Fruit fly (Drosophila melanogaster) whole organism, embryonic: ENCODE measurements around the gene CG17343.
A peak's percentile ranks its signal among the peaks of the same experiment; 100 is the strongest.

Experiments
- B-H1 ChIP-seq: fragments of 200-800 bp; sonication (Bioruptor generic); IDR thresholded peaks from 3 replicates; pipeline ENCODE4 v1.3.6; 2022; ENCODE audit warnings: missing biosample characterization, missing genetic modification characterization
- CG11085 ChIP-seq: fragments of 200-800 bp; sonication (Bioruptor generic); IDR thresholded peaks from 2 replicates; pipeline ENCODE4 v1.3.6; 2022; ENCODE audit warnings: missing biosample characterization, missing genetic modification characterization
- CG13775 ChIP-seq: fragments of 200-800 bp; sonication (Bioruptor generic); optimal IDR thresholded peaks from 3 replicates; lab custom pipeline; 2017; ENCODE audit warnings: missing biosample characterization, mild to moderate bottlenecking, missing genetic modification characterization
- CG13894 ChIP-seq: fragments of 200-800 bp; sonication (Bioruptor generic); optimal IDR thresholded peaks from 3 replicates; lab custom pipeline; 2018; ENCODE audit warnings: missing biosample characterization, mild to moderate bottlenecking, missing genetic modification characterization, moderate library complexity
- CG14050 ChIP-seq: fragments of 200-800 bp; sonication (Bioruptor generic); IDR thresholded peaks from 3 replicates; pipeline ENCODE4 v1.3.6; 2022; ENCODE audit warnings: missing biosample characterization, missing genetic modification characterization
- CG17802 ChIP-seq: fragments of 200-800 bp; sonication (Bioruptor generic); optimal IDR thresholded peaks from 2 replicates; lab custom pipeline; 2018; ENCODE audit warnings: missing biosample characterization, mild to moderate bottlenecking, missing genetic modification characterization, moderate library complexity
- CG18011 ChIP-seq: fragments of 200-800 bp; sonication (Bioruptor generic); optimal IDR thresholded peaks from 2 replicates; lab custom pipeline; 2017; ENCODE audit warnings: missing biosample characterization, missing genetic modification characterization, mild to moderate bottlenecking, moderate library complexity, missing genotype
- CG18476 ChIP-seq: fragments of 200-800 bp; sonication (Bioruptor generic); optimal IDR thresholded peaks from 2 replicates; lab custom pipeline; 2016; ENCODE audit warnings: missing biosample characterization, mild to moderate bottlenecking, missing genetic modification characterization
- CG2875 ChIP-seq: fragments of 200-800 bp; sonication (Bioruptor generic); optimal IDR thresholded peaks from 2 replicates; lab custom pipeline; 2017; ENCODE audit warnings: missing biosample characterization, mild to moderate bottlenecking, missing genetic modification characterization, missing genetic modification reagents
- CG34376 ChIP-seq: fragments of 200-800 bp; sonication (Bioruptor generic); optimal IDR thresholded peaks from 2 replicates; lab custom pipeline; 2018; ENCODE audit warnings: missing biosample characterization, mild to moderate bottlenecking, missing genetic modification characterization
- CG34422 ChIP-seq: fragments of 200-800 bp; sonication (Bioruptor generic); IDR thresholded peaks from 3 replicates; pipeline ENCODE4 v1.3.6; 2022; ENCODE audit warnings: missing biosample characterization, missing genetic modification characterization
- CG3847 ChIP-seq: fragments of 200-800 bp; sonication (Bioruptor generic); IDR thresholded peaks from 2 replicates; pipeline ENCODE4 v1.3.6; 2022; ENCODE audit warnings: missing biosample characterization, missing genetic modification characterization
- CG42726 ChIP-seq: fragments of 200-800 bp; sonication (Bioruptor generic); IDR thresholded peaks from 2 replicates; pipeline ENCODE4 v1.3.6; 2022; ENCODE audit warnings: missing biosample characterization, missing genetic modification characterization; ENCODE audit not compliant: partially characterized antibody
- CG4328 ChIP-seq: fragments of 200-800 bp; sonication (Bioruptor generic); optimal IDR thresholded peaks from 3 replicates; lab custom pipeline; 2017; ENCODE audit warnings: missing biosample characterization, missing genetic modification reagents, missing genetic modification characterization
- CG5180 ChIP-seq: fragments of 200-800 bp; sonication (Bioruptor generic); optimal IDR thresholded peaks from 3 replicates; lab custom pipeline; 2017; ENCODE audit warnings: missing biosample characterization, missing genetic modification characterization, mild to moderate bottlenecking, moderate library complexity, missing genetic modification reagents
- CG6765 ChIP-seq: fragments of 200-800 bp; sonication (Bioruptor generic); optimal IDR thresholded peaks from 3 replicates; lab custom pipeline; 2017; ENCODE audit warnings: missing biosample characterization, mild to moderate bottlenecking, missing genetic modification characterization
- CG9727 ChIP-seq: fragments of 200-800 bp; sonication (Bioruptor generic); optimal IDR thresholded peaks from 3 replicates; lab custom pipeline; 2017; ENCODE audit warnings: missing biosample characterization, mild to moderate bottlenecking, missing genetic modification characterization
- CkIIα-i1 ChIP-seq: fragments of 200-800 bp; sonication (Bioruptor generic); IDR thresholded peaks from 2 replicates; pipeline ENCODE4 v1.3.6; 2022; ENCODE audit warnings: missing biosample characterization, missing genetic modification characterization
- Deaf1 ChIP-seq: fragments of 200-800 bp; optimal IDR thresholded peaks from 3 replicates; lab custom pipeline; 2019; ENCODE audit warnings: missing biosample characterization, mild to moderate bottlenecking, missing genetic modification characterization, moderate library complexity
- Doc2 ChIP-seq: fragments of 200-800 bp; sonication (Bioruptor generic); IDR thresholded peaks from 2 replicates; pipeline ENCODE4 v1.3.6; 2022; ENCODE audit warnings: missing biosample characterization, missing genetic modification characterization
- Drgx ChIP-seq: fragments of 200-800 bp; sonication (Bioruptor generic); IDR thresholded peaks from 2 replicates; pipeline ENCODE4 v1.3.6; 2022; ENCODE audit warnings: missing biosample characterization, missing genetic modification characterization
- Fer3 ChIP-seq: fragments of 200-800 bp; sonication (Bioruptor generic); optimal IDR thresholded peaks from 2 replicates; lab custom pipeline; 2018; ENCODE audit warnings: missing biosample characterization, mild to moderate bottlenecking, missing genetic modification characterization, moderate library complexity
- HmgD ChIP-seq: fragments of 200-800 bp; sonication (Bioruptor generic); optimal IDR thresholded peaks from 3 replicates; lab custom pipeline; 2016; ENCODE audit warnings: missing biosample characterization, missing genetic modification characterization
- Max ChIP-seq: fragments of 200-800 bp; sonication (Bioruptor generic); optimal IDR thresholded peaks from 2 replicates; lab custom pipeline; 2016; ENCODE audit warnings: missing biosample characterization, mild to moderate bottlenecking, missing genetic modification characterization
- NC2β ChIP-seq: fragments of 200-800 bp; sonication (Bioruptor generic); optimal IDR thresholded peaks from 2 replicates; lab custom pipeline; 2016; ENCODE audit warnings: missing biosample characterization, missing genetic modification characterization
- Neu2 ChIP-seq: fragments of 200-800 bp; sonication (Bioruptor generic); optimal IDR thresholded peaks from 3 replicates; lab custom pipeline; 2016; ENCODE audit warnings: missing biosample characterization, missing genetic modification characterization, borderline replicate concordance
- Sry-δ ChIP-seq: fragments of 200-800 bp; sonication (Bioruptor generic); optimal IDR thresholded peaks from 2 replicates; lab custom pipeline; 2016; ENCODE audit warnings: missing biosample characterization, missing genetic modification characterization
- amos ChIP-seq: fragments of 200-800 bp; sonication (Bioruptor generic); IDR thresholded peaks from 2 replicates; pipeline ENCODE4 v1.3.6; 2022; ENCODE audit warnings: missing biosample characterization, missing genetic modification characterization; ENCODE audit not compliant: partially characterized antibody
- ato ChIP-seq: fragments of 200-800 bp; sonication (Bioruptor generic); IDR thresholded peaks from 2 replicates; pipeline ENCODE4 v1.3.6; 2022; ENCODE audit warnings: missing biosample characterization, missing genetic modification characterization; ENCODE audit not compliant: partially characterized antibody
- bcd ChIP-seq: fragments of 200-800 bp; sonication (Bioruptor generic); optimal IDR thresholded peaks from 2 replicates; lab custom pipeline; 2017; ENCODE audit warnings: missing biosample characterization, mild to moderate bottlenecking, missing genetic modification characterization
- crc ChIP-seq: fragments of 200-800 bp; sonication (Bioruptor generic); optimal IDR thresholded peaks from 2 replicates; lab custom pipeline; 2016; ENCODE audit warnings: missing biosample characterization, missing genetic modification characterization
- eve ChIP-seq, 2 experiments: fragments of >200 bp; optimal IDR thresholded peaks; 2 replicates each; lab custom pipeline; 2017; ENCODE audit warnings: missing biosample characterization in 2 of 2, missing genetic modification characterization in 2 of 2
- gcm ChIP-seq: fragments of 200-800 bp; sonication (Bioruptor generic); optimal IDR thresholded peaks from 2 replicates; lab custom pipeline; 2019; ENCODE audit warnings: missing biosample characterization, mild to moderate bottlenecking, missing genetic modification characterization, moderate library complexity
- gem ChIP-seq: fragments of 200-800 bp; sonication (Bioruptor generic); optimal IDR thresholded peaks from 2 replicates; lab custom pipeline; 2019; ENCODE audit warnings: missing biosample characterization, mild to moderate bottlenecking, missing genetic modification characterization, moderate library complexity
- gro ChIP-seq: fragments of 200-800 bp; sonication (Bioruptor generic); optimal IDR thresholded peaks from 2 replicates; lab custom pipeline; 2016; ENCODE audit warnings: missing biosample characterization, missing genetic modification characterization
- gt ChIP-seq: fragments of 200-800 bp; sonication (Bioruptor generic); IDR thresholded peaks from 2 replicates; pipeline ENCODE4 v1.3.6; 2022; ENCODE audit warnings: missing biosample characterization, missing genetic modification characterization
- hth ChIP-seq: fragments of >200 bp; optimal IDR thresholded peaks from 2 replicates; lab custom pipeline; 2017; ENCODE audit warnings: inconsistent platforms
- insv ChIP-seq, 2 experiments: fragments of 200-800 bp; sonication (Bioruptor generic); optimal IDR thresholded peaks; 3 replicates each; lab custom pipeline; 2016 to 2018; ENCODE audit warnings: missing biosample characterization in 2 of 2, missing genetic modification characterization in 2 of 2
- ken ChIP-seq: fragments of 200-800 bp; sonication (Bioruptor generic); IDR thresholded peaks from 3 replicates; pipeline ENCODE4 v1.3.6; 2022; ENCODE audit warnings: missing biosample characterization, missing genetic modification characterization
- lilli ChIP-seq: fragments of 200-800 bp; sonication (Bioruptor generic); optimal IDR thresholded peaks from 3 replicates; lab custom pipeline; 2016; ENCODE audit warnings: missing biosample characterization, missing genetic modification characterization
- mld ChIP-seq: fragments of 200-800 bp; sonication (Bioruptor generic); IDR thresholded peaks from 3 replicates; pipeline ENCODE4 v1.3.6; 2022; ENCODE audit warnings: missing biosample characterization, missing genetic modification characterization; ENCODE audit not compliant: partially characterized antibody
- org-1 ChIP-seq: fragments of 200-800 bp; sonication (Bioruptor generic); optimal IDR thresholded peaks from 2 replicates; lab custom pipeline; 2017; ENCODE audit warnings: missing biosample characterization, missing genetic modification characterization
- pros ChIP-seq: fragments of 200-800 bp; sonication (Bioruptor generic); optimal IDR thresholded peaks from 3 replicates; lab custom pipeline; 2019; ENCODE audit warnings: missing biosample characterization, mild to moderate bottlenecking, missing genetic modification characterization, moderate library complexity
- pum ChIP-seq: fragments of 200-800 bp; sonication (Bioruptor generic); optimal IDR thresholded peaks from 2 replicates; lab custom pipeline; 2016; ENCODE audit warnings: missing biosample characterization, missing genetic modification characterization
- pzg ChIP-seq: fragments of 200-800 bp; sonication (Bioruptor generic); optimal IDR thresholded peaks from 3 replicates; lab custom pipeline; 2018; ENCODE audit warnings: missing biosample characterization, mild to moderate bottlenecking, missing genetic modification characterization, moderate library complexity
- shn ChIP-seq: fragments of 200-800 bp; sonication (Bioruptor generic); optimal IDR thresholded peaks from 3 replicates; lab custom pipeline; 2016; ENCODE audit warnings: missing biosample characterization, missing genetic modification characterization
- tap ChIP-seq: fragments of 200-800 bp; optimal IDR thresholded peaks from 3 replicates; lab custom pipeline; 2019; ENCODE audit warnings: missing biosample characterization, mild to moderate bottlenecking, missing genetic modification characterization, moderate library complexity
- trem ChIP-seq: fragments of 200-800 bp; optimal IDR thresholded peaks from 3 replicates; lab custom pipeline; 2019; ENCODE audit warnings: missing biosample characterization, mild to moderate bottlenecking, missing genetic modification characterization, moderate library complexity
- usp ChIP-seq: fragments of >200 bp; optimal IDR thresholded peaks from 2 replicates; lab custom pipeline; 2017; ENCODE audit warnings: missing biosample characterization, missing genetic modification characterization
- zfh2 ChIP-seq: fragments of 200-800 bp; sonication (Bioruptor generic); optimal IDR thresholded peaks from 2 replicates; lab custom pipeline; 2016; ENCODE audit warnings: missing biosample characterization, missing genetic modification characterization

CG17343 gene

DNA sequence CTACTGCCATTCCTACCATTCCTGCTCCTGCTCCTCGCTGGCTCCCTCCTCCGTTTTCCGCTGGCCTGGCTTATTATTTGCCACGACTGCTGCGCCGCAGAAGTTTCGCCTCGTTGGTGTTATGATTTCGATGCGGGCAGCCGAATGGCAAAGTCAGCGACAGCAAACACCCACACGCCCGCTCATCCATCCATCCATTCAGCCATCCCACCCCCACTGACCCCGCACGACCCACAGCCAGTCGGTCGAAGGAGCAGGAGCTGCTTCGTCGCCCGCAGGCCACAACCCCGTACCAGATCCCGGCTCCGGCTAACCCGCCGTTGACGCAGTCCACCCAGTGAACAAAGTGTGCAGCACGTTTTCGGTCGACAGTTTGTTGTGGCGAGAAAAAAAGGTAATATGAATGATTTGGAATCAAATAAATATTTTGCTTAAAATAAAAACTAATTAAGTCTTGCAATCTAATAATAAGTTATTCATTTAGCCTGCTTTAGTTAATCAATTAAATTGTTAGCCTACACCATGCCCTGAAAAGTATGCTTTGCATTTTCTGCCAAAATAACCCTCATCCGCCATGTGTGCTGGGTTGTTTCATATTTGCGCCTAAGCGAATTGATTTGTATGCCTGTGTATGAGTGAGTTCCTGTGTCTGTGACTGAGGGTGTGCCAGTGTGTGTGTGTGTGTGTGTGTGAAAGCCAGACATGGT, 38.1 kb upstream of the CG17343 start (continued):
- TF ChIP-seq CG34422 (0 out of 3 replicates have a peak, but pooled peaks have one; percentile 39), amos (GFP tag; lab: Robert Waterston, UW) (no peak), NC2β (no peak), lilli (peak; percentile 54), CG34376 (GFP tag; lab: Kevin White, UChicago) (peak; percentile 82), shn (no peak), gro (GFP tag; lab: Kevin White, UChicago) (peak; percentile 38), HmgD (GFP tag; lab: Kevin White, UChicago) (no peak), Neu2 (GFP tag; lab: Kevin White, UChicago) (no peak), insv (GFP tag; optimal IDR thresholded peaks at IDR 0.05; lab: Kevin White, UChicago) (no peak), CG9727 (GFP tag; lab: Kevin White, UChicago) (peak; percentile 58), mld (GFP tag; lab: Robert Waterston, UW) (no peak), crc (GFP tag; lab: Kevin White, UChicago) (no peak), pum (no peak), Max (GFP tag; lab: Kevin White, UChicago) (no peak), Deaf1 (tag; lab: Kevin White, UChicago) (peak; percentile 64), Fer3 (tag; lab: Kevin White, UChicago) (peak; percentile 32), Sry-δ (GFP tag; lab: Kevin White, UChicago) (no peak), trem (tag; lab: Kevin White, UChicago) (no peak), zfh2 (GFP tag; lab: Kevin White, UChicago) (peak; percentile 45), CG6765 (peak; percentile 52), B-H1 (GFP tag; lab: Robert Waterston, UW) (no peak), usp (GFP tag; lab: Kevin White, UChicago) (no peak), Doc2 (GFP tag; lab: Robert Waterston, UW) (no peak), CG17802 (tag; lab: Kevin White, UChicago) (no peak), CG13775 (GFP tag; lab: Kevin White, UChicago) (peak; percentile 30), CG13894 (tag; lab: Kevin White, UChicago) (peak; percentile 58), CG2875 (GFP tag; lab: Kevin White, UChicago) (peak; percentile 8), gem (tag; lab: Kevin White, UChicago) (peak; percentile 72), CG11085 (GFP tag; lab: Robert Waterston, UW) (no peak), hth (lab: Kevin White, UChicago) (no peak), gt (GFP tag; lab: Robert Waterston, UW) (no peak), CG42726 (no peak), Drgx (peak; percentile 26; the same call in 1 of the 2 replicates), CG5180 (GFP tag; lab: Kevin White, UChicago) (peak; percentile 56), pros (GFP tag; lab: Kevin White, UChicago) (no peak), org-1 (GFP tag; lab: Kevin White, UChicago) (peak; percentile 65), eve (GFP tag; optimal IDR thresholded peaks at IDR 0.05; lab: Kevin White, UChicago) (no peak), CG14050 (GFP tag; lab: Robert Waterston, UW) (no peak), bcd (peak; percentile 58), ken (GFP tag; lab: Robert Waterston, UW) (0 out of 3 replicates have a peak, but pooled peaks have one; percentile 16), gcm (peak; percentile 38), CG3847 (GFP tag; lab: Robert Waterston, UW) (peak; percentile 27), CG18011 (GFP tag; lab: Kevin White, UChicago) (no peak), pzg (GFP tag; lab: Kevin White, UChicago) (no peak), CG18476 (GFP tag; lab: Kevin White, UChicago) (peak; percentile 0), ato (GFP tag; lab: Robert Waterston, UW) (no peak), CG4328 (GFP tag; lab: Kevin White, UChicago) (peak; percentile 23), CkIIα-i1 (no peak), tap (tag; lab: Kevin White, UChicago) (peak; percentile 41)
